Worm (Caenorhabditis elegans) whole organism, late embryonic: Measurements from ENCODE around the gene ttm-2.
A peak's percentile ranks its signal among the peaks of the same experiment; 100 is the strongest.

Experiments
- F13H6.1 ChIP-seq: sonication (generic microtip); optimal IDR thresholded peaks from 2 replicates; lab custom pipeline; 2016; ENCODE audit warnings: missing genetic modification characterization, missing compliant biosample characterization
- Y22D7AL.16 ChIP-seq: sonication (generic microtip); optimal IDR thresholded peaks from 2 replicates; lab custom pipeline; 2016; ENCODE audit warnings: missing genetic modification characterization, missing compliant biosample characterization
- ama-1 ChIP-seq: fragments of 150-350 bp; optimal IDR thresholded peaks from 2 replicates; lab custom pipeline; 2014
- ceh-2 ChIP-seq: sonication (generic microtip); optimal IDR thresholded peaks from 2 replicates; lab custom pipeline; 2016; ENCODE audit warnings: missing genotype, missing genetic modification characterization, missing compliant biosample characterization
- ceh-22 ChIP-seq: sonication (generic microtip); optimal IDR thresholded peaks from 2 replicates; lab custom pipeline; 2017; ENCODE audit warnings: missing biosample characterization, missing genetic modification characterization
- ceh-24 ChIP-seq: sonication (generic microtip); optimal IDR thresholded peaks from 2 replicates; lab custom pipeline; 2016; ENCODE audit warnings: mild to moderate bottlenecking, missing genetic modification characterization, missing compliant biosample characterization
- ceh-31 ChIP-seq: sonication (generic microtip); optimal IDR thresholded peaks from 2 replicates; lab custom pipeline; 2016; ENCODE audit warnings: missing genetic modification characterization, missing compliant biosample characterization
- ceh-6 ChIP-seq: fragments of 200-800 bp; sonication (Bioruptor generic); optimal IDR thresholded peaks from 2 replicates; lab custom pipeline; 2018; ENCODE audit warnings: mild to moderate bottlenecking, missing genetic modification characterization, missing compliant biosample characterization
- ceh-9 ChIP-seq: sonication (generic microtip); optimal IDR thresholded peaks from 2 replicates; lab custom pipeline; 2016; ENCODE audit warnings: mild to moderate bottlenecking, missing genetic modification characterization, inconsistent platforms, missing compliant biosample characterization
- che-1 ChIP-seq: sonication (generic microtip); optimal IDR thresholded peaks from 2 replicates; lab custom pipeline; 2016; ENCODE audit warnings: mild to moderate bottlenecking, missing genetic modification characterization, missing compliant biosample characterization
- elt-2 ChIP-seq: sonication (generic microtip); optimal IDR thresholded peaks from 2 replicates; lab custom pipeline; 2016; ENCODE audit warnings: missing genetic modification reagents, missing genetic modification characterization, missing compliant biosample characterization
- ets-4 ChIP-seq: sonication (generic microtip); optimal IDR thresholded peaks from 2 replicates; lab custom pipeline; 2016; ENCODE audit warnings: missing genetic modification characterization, missing compliant biosample characterization
- fkh-6 ChIP-seq: sonication (generic microtip); optimal IDR thresholded peaks from 2 replicates; lab custom pipeline; 2016; ENCODE audit warnings: missing genetic modification characterization, missing compliant biosample characterization
- gmeb-2 ChIP-seq: sonication (generic microtip); optimal IDR thresholded peaks from 2 replicates; lab custom pipeline; 2016; ENCODE audit warnings: missing genetic modification characterization, inconsistent platforms, missing compliant biosample characterization
- hlh-13 ChIP-seq: fragments of 200-800 bp; sonication (Bioruptor generic); optimal IDR thresholded peaks from 2 replicates; lab custom pipeline; 2018; ENCODE audit warnings: mild to moderate bottlenecking, missing genetic modification characterization, missing compliant biosample characterization
- hlh-15 ChIP-seq: sonication (generic microtip); optimal IDR thresholded peaks from 2 replicates; lab custom pipeline; 2016; ENCODE audit warnings: missing genetic modification characterization, missing compliant biosample characterization
- hlh-6 ChIP-seq: sonication (generic microtip); optimal IDR thresholded peaks from 2 replicates; lab custom pipeline; 2016; ENCODE audit warnings: missing genotype, missing genetic modification characterization, missing compliant biosample characterization
- hlh-8 ChIP-seq: sonication (generic microtip); optimal IDR thresholded peaks from 2 replicates; lab custom pipeline; 2016; ENCODE audit warnings: missing genotype, missing genetic modification characterization, missing compliant biosample characterization
- lin-11 ChIP-seq: fragments of 200-800 bp; sonication (Bioruptor generic); optimal IDR thresholded peaks from 2 replicates; lab custom pipeline; 2018; ENCODE audit warnings: mild to moderate bottlenecking, missing genetic modification characterization, missing compliant biosample characterization
- madf-2 ChIP-seq: sonication (generic microtip); optimal IDR thresholded peaks from 2 replicates; lab custom pipeline; 2017; ENCODE audit warnings: missing genetic modification characterization, missing compliant biosample characterization
- mec-3 ChIP-seq: sonication (generic microtip); optimal IDR thresholded peaks from 2 replicates; lab custom pipeline; 2016; ENCODE audit warnings: borderline replicate concordance, missing genetic modification characterization, missing compliant biosample characterization
- nfya-1 ChIP-seq: sonication (generic microtip); optimal IDR thresholded peaks from 2 replicates; lab custom pipeline; 2017; ENCODE audit warnings: missing genetic modification characterization, mild to moderate bottlenecking, missing compliant biosample characterization, antibody characterized with exemption, moderate library complexity
- pat-9 ChIP-seq: fragments of 200-800 bp; sonication (Bioruptor generic); optimal IDR thresholded peaks from 2 replicates; lab custom pipeline; 2018; ENCODE audit warnings: mild to moderate bottlenecking, missing genetic modification characterization, moderate library complexity, missing compliant biosample characterization
- pax-1 ChIP-seq: fragments of 150-350 bp; optimal IDR thresholded peaks from 2 replicates; lab custom pipeline; 2014; ENCODE audit warnings: missing biosample characterization, missing genetic modification characterization
- sox-2 ChIP-seq: fragments of 200-800 bp; sonication (Bioruptor generic); IDR thresholded peaks from 2 replicates; pipeline ENCODE4 v1.3.6; 2022; ENCODE audit warnings: missing genetic modification reagents, missing genetic modification characterization, missing compliant biosample characterization
- sox-4 ChIP-seq: sonication (generic microtip); optimal IDR thresholded peaks from 2 replicates; lab custom pipeline; 2017; ENCODE audit warnings: mild to moderate bottlenecking, missing genetic modification characterization, inconsistent platforms, missing compliant biosample characterization
- syd-9 ChIP-seq: sonication (generic microtip); optimal IDR thresholded peaks from 2 replicates; lab custom pipeline; 2016; ENCODE audit warnings: mild to moderate bottlenecking, missing genetic modification characterization, moderate library complexity, missing compliant biosample characterization
- tbx-7 ChIP-seq: sonication (generic microtip); optimal IDR thresholded peaks from 2 replicates; lab custom pipeline; 2016; ENCODE audit warnings: missing genotype, missing genetic modification characterization, missing compliant biosample characterization
- ttx-3 ChIP-seq: sonication (generic microtip); optimal IDR thresholded peaks from 2 replicates; lab custom pipeline; 2016; ENCODE audit warnings: missing genetic modification reagents, missing genetic modification characterization, missing compliant biosample characterization
- unc-3 ChIP-seq, 2 experiments: fragments of 200-800 bp in 1 of 2; sonication (Bioruptor generic) in 1 of 2; sonication (generic microtip) in 1 of 2; conservative IDR thresholded peaks in 1 of 2; optimal IDR thresholded peaks in 1 of 2; 2 replicates each; pipeline versions ENCODE4 v1.3.6 to Lab custom; 2016 to 2022; ENCODE audit warnings: missing compliant biosample characterization in 2 of 2, missing genetic modification characterization in 2 of 2, missing genetic modification reagents in 1 of 2
- unc-55 ChIP-seq: sonication (generic microtip); optimal IDR thresholded peaks from 2 replicates; lab custom pipeline; 2017; ENCODE audit warnings: missing biosample characterization, missing genetic modification reagents, missing genetic modification characterization
- unc-86 ChIP-seq: sonication (generic microtip); optimal IDR thresholded peaks from 2 replicates; lab custom pipeline; 2016; ENCODE audit warnings: missing genetic modification characterization, missing compliant biosample characterization
- ztf-16 ChIP-seq: sonication (generic microtip); optimal IDR thresholded peaks from 2 replicates; lab custom pipeline; 2017; ENCODE audit warnings: missing genetic modification characterization, missing compliant biosample characterization

ttm-2 gene

DNA sequence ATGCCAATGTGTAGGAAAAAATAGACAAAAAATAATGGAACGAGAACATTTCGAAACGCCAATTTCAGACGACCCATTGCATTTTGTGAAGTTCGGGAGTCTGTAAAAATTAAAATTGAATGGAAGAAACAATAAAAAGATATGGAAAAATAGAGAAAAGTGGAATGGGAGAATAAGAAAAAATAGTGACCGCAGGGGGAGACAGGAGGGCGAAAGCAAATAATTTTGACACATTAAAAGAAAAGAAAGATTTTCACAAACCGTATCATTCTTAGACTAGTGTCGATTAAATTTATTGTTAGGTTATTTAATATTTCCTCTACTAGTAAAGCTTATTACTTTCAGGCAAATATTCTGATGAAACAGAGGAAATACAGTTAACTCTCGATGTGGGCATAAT lies 32.3 kb downstream of the ttm-2 start, which contains the start of gene F41C3.11:
TSS of gene F41C3.11 (minus strand) at position 101 of the 400 bp plus-strand sequence.
- TF ChIP-seq mec-3 (tag; lab: Kevin White, UChicago) (no peak), ztf-16 (tag; lab: Kevin White, UChicago) (no peak), hlh-13 (GFP tag; lab: Kevin White, UChicago) (no peak), ttx-3 (tag; lab: Kevin White, UChicago) (no peak), ama-1 (no peak), nfya-1 (tag; lab: Kevin White, UChicago) (no peak), syd-9 (tag; lab: Kevin White, UChicago) (no peak), sox-2 (GFP tag; lab: Robert Waterston, UW) (no peak), ceh-24 (tag; lab: Kevin White, UChicago) (no peak), lin-11 (tag; lab: Kevin White, UChicago) (no peak), hlh-15 (tag; lab: Kevin White, UChicago) (no peak), ceh-31 (tag; lab: Kevin White, UChicago) (no peak), unc-86 (no peak), tbx-7 (tag; lab: Kevin White, UChicago) (no peak), fkh-6 (tag; lab: Kevin White, UChicago) (no peak), ets-4 (tag; lab: Kevin White, UChicago) (no peak)

DNA sequence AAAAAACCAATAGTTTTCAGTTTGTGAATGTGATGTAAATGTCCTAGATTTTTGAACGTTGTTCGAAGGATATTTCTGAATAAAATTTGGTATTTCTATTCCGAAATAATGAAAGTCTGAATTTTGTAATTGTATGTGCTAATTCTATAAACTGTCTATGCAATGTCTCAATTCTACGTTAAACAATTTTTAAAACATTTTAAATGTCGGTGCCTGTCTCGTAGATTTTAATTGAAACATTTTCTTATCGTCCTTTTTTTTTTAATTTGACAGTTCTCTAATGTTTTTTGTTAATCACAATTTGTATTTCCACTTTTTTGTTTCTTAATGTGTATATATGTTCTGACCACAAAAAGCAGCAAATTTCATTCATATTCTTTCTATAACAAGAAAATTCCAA lies 36.5 kb downstream of the ttm-2 start, which contains the start of gene F41C3.7:
TSS of gene F41C3.7 (plus strand) at position 301 of the 400 bp plus-strand sequence.
- no peak for TF ChIP-seq gmeb-2
- TF ChIP-seq ceh-9: no peak
- TF ChIP-seq hlh-6 (tag; lab: Kevin White, UChicago): no peak
- TF ChIP-seq ceh-24 (tag; lab: Kevin White, UChicago): no peak
- no peak for TF ChIP-seq sox-4 (tag; lab: Kevin White, UChicago)
- no peak for TF ChIP-seq pax-1
- TF ChIP-seq ceh-2 (tag; lab: Kevin White, UChicago): no peak

DNA sequence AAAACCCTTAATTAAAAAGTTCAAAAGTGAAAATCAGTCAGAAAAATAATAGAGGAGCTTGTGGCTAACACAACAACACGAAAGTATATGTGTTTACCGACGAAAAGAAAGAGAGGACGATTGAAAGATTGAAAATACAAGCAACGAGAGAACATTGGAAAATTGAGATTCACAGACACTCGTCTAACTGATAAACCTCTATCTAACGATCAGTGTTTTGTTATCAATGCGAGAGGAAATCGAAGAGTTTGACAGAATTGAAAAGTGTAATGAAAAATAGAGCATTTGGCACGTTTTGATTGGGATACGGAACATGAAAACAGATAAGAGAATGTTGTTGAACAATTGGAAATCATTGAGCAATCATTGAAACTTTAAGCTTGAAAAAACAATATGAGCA lies 37.5 kb downstream of the ttm-2 start:
- no peak for TF ChIP-seq sox-4 (tag; lab: Kevin White, UChicago)
- peak; percentile 93 for TF ChIP-seq elt-2 (tag; lab: Kevin White, UChicago)

DNA sequence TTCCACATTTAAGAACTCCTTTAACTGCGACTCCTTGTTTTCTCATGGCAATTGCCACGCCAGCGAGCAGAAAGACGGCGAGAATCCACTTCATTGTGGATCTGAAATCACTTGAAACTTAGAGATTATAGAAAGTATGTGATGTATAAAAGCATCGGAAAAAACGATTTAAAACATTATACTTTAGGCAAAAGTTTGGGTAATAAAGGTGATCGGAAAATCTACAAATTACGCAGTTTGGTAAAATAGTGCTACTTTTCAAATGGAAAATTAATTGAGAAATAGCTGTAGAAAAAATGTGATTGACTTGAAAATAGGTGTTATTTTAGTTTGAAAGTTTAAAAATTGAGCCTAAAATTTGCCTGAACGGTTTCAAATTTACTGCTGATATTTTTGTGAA lies 38.4 kb downstream of the ttm-2 start, which contains the start of gene ttr-41:
TSS of gene ttr-41 (minus strand) at position 101 of the 400 bp plus-strand sequence.
- TF ChIP-seq F13H6.1 (tag; lab: Kevin White, UChicago) (no peak), madf-2 (tag; lab: Kevin White, UChicago) (no peak), unc-55 (GFP tag; lab: Kevin White, UChicago) (no peak)

DNA sequence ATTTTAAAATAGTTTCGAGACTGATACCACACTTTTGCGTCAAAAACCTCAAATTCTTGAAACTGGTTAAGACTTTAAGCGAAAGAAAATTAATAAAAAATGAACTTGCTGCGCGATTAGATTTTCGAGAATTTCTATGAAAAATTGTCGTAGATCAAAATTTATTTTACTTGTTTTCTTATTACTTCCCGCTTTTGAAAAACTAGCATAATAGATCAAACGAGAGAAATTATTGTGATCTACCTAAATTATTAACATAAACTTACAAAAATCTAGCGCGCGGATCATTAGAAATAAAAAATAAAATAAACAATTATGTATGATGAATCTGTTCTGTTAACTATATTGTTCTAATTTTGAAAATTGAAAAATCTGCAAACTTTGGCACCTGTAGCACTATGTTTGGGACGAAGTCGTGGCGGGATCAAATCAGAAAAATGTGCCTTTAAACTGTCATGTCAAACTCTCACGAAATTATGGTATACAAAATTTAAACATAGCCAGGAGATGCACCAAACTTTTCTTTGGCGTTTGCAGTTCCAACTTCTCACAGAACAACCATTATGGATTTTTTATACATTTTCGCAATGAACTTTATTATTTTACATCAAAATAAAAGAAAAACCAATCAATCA lies 39.3 kb downstream of the ttm-2 start:
- TF ChIP-seq unc-3 (GFP tag; conservative IDR thresholded peaks at IDR 0.05; lab: Robert Waterston, UW): no peak
- no peak for TF ChIP-seq unc-3 (tag; optimal IDR thresholded peaks at IDR 0.05; lab: Kevin White, UChicago)
- no peak for TF ChIP-seq hlh-8 (tag; lab: Kevin White, UChicago)
- TF ChIP-seq ceh-22 (tag; lab: Kevin White, UChicago): no peak
- TF ChIP-seq pat-9 (tag; lab: Kevin White, UChicago): no peak
- no peak for TF ChIP-seq ceh-6
- TF ChIP-seq che-1 (tag; lab: Kevin White, UChicago): no peak
- TF ChIP-seq Y22D7AL.16 (tag; lab: Kevin White, UChicago): no peak
